Worm (Caenorhabditis elegans) whole organism, young adult: ENCODE results near the gene D1053.4.

Experiments
- B0019.2 ChIP-seq: fragments of 200-800 bp; sonication (Bioruptor generic); conservative IDR thresholded peaks from 2 replicates; pipeline ENCODE4 v1.3.6; 2022; ENCODE audit warnings: missing genetic modification reagents, missing genetic modification characterization, missing compliant biosample characterization
- T26A5.8 ChIP-seq: sonication (generic microtip); optimal IDR thresholded peaks from 2 replicates; lab custom pipeline; 2016; ENCODE audit warnings: missing genetic modification characterization, missing compliant biosample characterization
- sea-2 ChIP-seq: fragments of 200-800 bp; sonication (Bioruptor generic); IDR thresholded peaks from 2 replicates; pipeline ENCODE4 v1.3.6; 2022; ENCODE audit warnings: missing genetic modification characterization, missing compliant biosample characterization

ce11 chrX:11769278-11769677 lies 45.7 kb upstream of the D1053.4 start, which contains the start of gene ttx-3:
- TF ChIP-seq B0019.2 (GFP tag; lab: Robert Waterston, UW), result no peak
- TF ChIP-seq T26A5.8 (tag; lab: Kevin White, UChicago), result no peak
- no peak for TF ChIP-seq sea-2 (GFP tag; lab: Robert Waterston, UW)
